Worm (Caenorhabditis elegans) whole organism, midembryonic: ENCODE results near the gene C29F3.3.

Experiments used
- T22C8.4 ChIP-seq: fragments of 200-800 bp; sonication (Bioruptor generic); IDR thresholded peaks from 2 replicates; pipeline ENCODE4 v1.3.6; 2022; ENCODE audit warnings: missing genetic modification characterization, missing compliant biosample characterization
- cog-1 ChIP-seq: sonication (generic microtip); optimal IDR thresholded peaks from 2 replicates; lab custom pipeline; 2016; ENCODE audit warnings: missing genetic modification characterization, missing compliant biosample characterization
- flt-1 ChIP-seq: fragments of 200-800 bp; sonication (Bioruptor generic); IDR thresholded peaks from 2 replicates; pipeline ENCODE4 v1.3.6; 2022; ENCODE audit warnings: missing genetic modification characterization, missing compliant biosample characterization
- klf-2 ChIP-seq: fragments of 200-800 bp; sonication (Bioruptor generic); conservative IDR thresholded peaks from 2 replicates; pipeline ENCODE4 v1.3.6; 2022; ENCODE audit warnings: missing genetic modification reagents, missing genetic modification characterization, missing compliant biosample characterization
- med-1 ChIP-seq: sonication (generic microtip); optimal IDR thresholded peaks from 2 replicates; lab custom pipeline; 2017; ENCODE audit warnings: missing genetic modification characterization, mild to moderate bottlenecking, missing compliant biosample characterization, antibody characterized with exemption, missing genetic modification reagents; ENCODE audit not compliant: insufficient read depth
- ref-1 ChIP-seq: fragments of 200-800 bp; sonication (Bioruptor generic); conservative IDR thresholded peaks from 2 replicates; pipeline ENCODE4 v1.3.6; 2022; ENCODE audit warnings: missing genetic modification reagents, missing genetic modification characterization, missing compliant biosample characterization
- tab-1 ChIP-seq: fragments of 200-800 bp; sonication (Bioruptor generic); IDR thresholded peaks from 2 replicates; pipeline ENCODE4 v1.3.6; 2022; ENCODE audit warnings: missing genetic modification characterization, missing compliant biosample characterization
- ztf-23 ChIP-seq: fragments of 200-800 bp; sonication (Bioruptor generic); IDR thresholded peaks from 2 replicates; pipeline ENCODE4 v1.3.6; 2022; ENCODE audit warnings: missing genetic modification reagents, missing genetic modification characterization, missing compliant biosample characterization
- ztf-29 ChIP-seq: fragments of 200-800 bp; sonication (Bioruptor generic); IDR thresholded peaks from 2 replicates; pipeline ENCODE4 v1.3.6; 2022; ENCODE audit warnings: missing genetic modification reagents, missing genetic modification characterization, missing compliant biosample characterization

C29F3.3 gene

ce11 chrV:15347292-15347691 is at the start of gene C29F3.3:
TSS of gene C29F3.3 (minus strand) at chrV:15347392.
- TF ChIP-seq med-1 (GFP tag; lab: Kevin White, UChicago): no peak
- TF ChIP-seq tab-1 (GFP tag; lab: Robert Waterston, UW): no peak
- TF ChIP-seq ztf-23: no peak
- TF ChIP-seq T22C8.4: no peak
- no peak for TF ChIP-seq flt-1 (GFP tag; lab: Robert Waterston, UW)
- no peak for TF ChIP-seq klf-2 (GFP tag; lab: Robert Waterston, UW)
- TF ChIP-seq cog-1 (tag; lab: Kevin White, UChicago): no peak
- TF ChIP-seq ref-1: no peak
- TF ChIP-seq ztf-29 (GFP tag; lab: Robert Waterston, UW): no peak

DNA sequence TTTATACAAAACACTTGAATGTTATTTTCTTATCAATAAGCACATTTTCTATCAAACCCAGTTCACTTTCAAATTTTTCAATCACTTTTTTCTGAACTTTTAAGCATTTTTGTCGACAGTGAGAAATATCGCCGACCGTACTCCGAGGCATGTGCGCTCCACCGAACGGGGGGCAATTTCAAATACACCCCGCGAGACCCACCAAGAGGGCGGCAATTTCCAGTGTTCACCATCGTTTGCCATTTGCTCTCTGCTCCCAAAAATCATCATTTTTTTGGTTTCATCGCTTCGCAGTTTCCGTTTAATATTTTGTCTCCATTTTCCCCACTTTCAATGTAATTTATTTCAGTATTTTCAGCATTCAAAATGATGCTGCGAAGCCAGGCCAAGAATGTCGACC is 48.2 kb upstream of the C29F3.3 start, which contains the start of gene cyb-3:
Gene cyb-3 (plus strand): TSS at position 350 of the 400 bp plus-strand sequence.
- TF ChIP-seq ztf-29 (GFP tag; lab: Robert Waterston, UW): no peak
- TF ChIP-seq med-1 (GFP tag; lab: Kevin White, UChicago): no peak
- TF ChIP-seq klf-2 (GFP tag; lab: Robert Waterston, UW): no peak
- no peak for TF ChIP-seq cog-1 (tag; lab: Kevin White, UChicago)

- TF ChIP-seq tab-1 (GFP tag; lab: Robert Waterston, UW) (no peak), flt-1 (GFP tag; lab: Robert Waterston, UW) (no peak), ztf-29 (GFP tag; lab: Robert Waterston, UW) (no peak), cog-1 (tag; lab: Kevin White, UChicago) (no peak), ref-1 (no peak), T22C8.4 (no peak)
Observed at ce11 chrV:15394906-15395305, 47.7 kb upstream of the C29F3.3 start, which contains the start of gene T06E6.1. TSS of gene T06E6.1 (minus strand) at chrV:15394961.

ce11 chrV:15392064-15392463 is 44.9 kb upstream of the C29F3.3 start:
- TF ChIP-seq cog-1 (tag; lab: Kevin White, UChicago): no peak
- TF ChIP-seq med-1 (GFP tag; lab: Kevin White, UChicago): no peak
- no peak for TF ChIP-seq T22C8.4

ce11 chrV:15388820-15389384 is 41.7 kb upstream of the C29F3.3 start, which contains the start of gene srh-170:
TSS of gene srh-170 (minus strand) at chrV:15388870.
- no peak for TF ChIP-seq tab-1 (GFP tag; lab: Robert Waterston, UW)
- no peak for TF ChIP-seq klf-2 (GFP tag; lab: Robert Waterston, UW)
- TF ChIP-seq ref-1: no peak
- no peak for TF ChIP-seq ztf-23
- no peak for TF ChIP-seq flt-1 (GFP tag; lab: Robert Waterston, UW)
- no peak for TF ChIP-seq T22C8.4
- TF ChIP-seq med-1 (GFP tag; lab: Kevin White, UChicago): no peak
- no peak for TF ChIP-seq cog-1 (tag; lab: Kevin White, UChicago)
- TF ChIP-seq ztf-29 (GFP tag; lab: Robert Waterston, UW): no peak

- TF ChIP-seq flt-1 (GFP tag; lab: Robert Waterston, UW): no peak
- TF ChIP-seq cog-1 (tag; lab: Kevin White, UChicago): no peak
- no peak for TF ChIP-seq ref-1
- TF ChIP-seq med-1 (GFP tag; lab: Kevin White, UChicago): no peak
- TF ChIP-seq ztf-29 (GFP tag; lab: Robert Waterston, UW): no peak
Observed at ce11 chrV:15384733-15385132, 37.5 kb upstream of the C29F3.3 start, which contains the start of gene str-102. TSS of gene str-102 (plus strand) at chrV:15385033.

DNA sequence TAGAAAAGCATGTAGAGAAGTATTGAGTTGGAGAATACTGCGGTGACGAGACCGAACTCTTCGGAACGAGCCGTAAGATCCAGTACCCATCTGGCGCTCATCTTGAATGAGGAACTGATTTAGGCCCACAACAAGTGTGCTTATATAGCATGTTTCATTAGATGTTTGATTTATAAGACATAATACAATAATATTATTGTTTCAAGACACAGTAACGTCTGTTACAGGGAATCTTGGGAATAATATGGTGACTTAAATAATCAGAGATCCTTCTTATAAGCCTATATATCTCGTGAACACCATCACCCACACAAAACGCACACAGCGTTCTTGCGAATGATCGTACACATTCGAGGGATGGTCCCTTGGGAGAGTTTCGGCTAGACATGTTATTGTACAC is 36.5 kb upstream of the C29F3.3 start, which contains the start of gene str-88:
Gene str-88 (minus strand): TSS at position 101 of the 400 bp plus-strand sequence.
- TF ChIP-seq ref-1 (no peak), cog-1 (tag; lab: Kevin White, UChicago) (no peak), ztf-29 (GFP tag; lab: Robert Waterston, UW) (no peak)

ce11 chrV:15380857-15381256 is 33.7 kb upstream of the C29F3.3 start, which contains the start of gene dhs-23:
TSS of gene dhs-23 (plus strand) at chrV:15381219.
- no peak for TF ChIP-seq klf-2 (GFP tag; lab: Robert Waterston, UW)

ce11 chrV:15379817-15380216 is 32.6 kb upstream of the C29F3.3 start, which contains the start of gene srh-251:
TSS of gene srh-251 (minus strand) at chrV:15379917.
- TF ChIP-seq T22C8.4 (no peak), med-1 (GFP tag; lab: Kevin White, UChicago) (no peak), ztf-23 (no peak), klf-2 (GFP tag; lab: Robert Waterston, UW) (no peak), flt-1 (GFP tag; lab: Robert Waterston, UW) (no peak), ref-1 (no peak), tab-1 (GFP tag; lab: Robert Waterston, UW) (no peak), ztf-29 (GFP tag; lab: Robert Waterston, UW) (no peak), cog-1 (tag; lab: Kevin White, UChicago) (no peak)

ce11 chrV:15377903-15378302 is 30.7 kb upstream of the C29F3.3 start, which contains the start of gene srh-122:
TSS of gene srh-122 (minus strand) at chrV:15378003.
- TF ChIP-seq ztf-29 (GFP tag; lab: Robert Waterston, UW) (no peak), flt-1 (GFP tag; lab: Robert Waterston, UW) (no peak), T22C8.4 (no peak), ref-1 (no peak), ztf-23 (no peak), med-1 (GFP tag; lab: Kevin White, UChicago) (no peak), cog-1 (tag; lab: Kevin White, UChicago) (no peak), tab-1 (GFP tag; lab: Robert Waterston, UW) (no peak), klf-2 (GFP tag; lab: Robert Waterston, UW) (no peak)
